Fruit fly (Drosophila melanogaster) whole organism, adult: ENCODE measurements around the gene Hip1.

ENCODE experiments used
- CG12768 ChIP-seq: fragments of 200-800 bp; sonication (Bioruptor generic); optimal IDR thresholded peaks from 2 replicates; lab custom pipeline; 2017; ENCODE audit warnings: missing biosample characterization, missing genetic modification characterization, mild to moderate bottlenecking, moderate library complexity, missing genetic modification reagents
- CG5204 ChIP-seq: fragments of 200-800 bp; sonication (Bioruptor generic); optimal IDR thresholded peaks from 2 replicates; lab custom pipeline; 2016; ENCODE audit warnings: missing biosample characterization, missing genetic modification characterization
- CG7045 ChIP-seq: fragments of 200-800 bp; sonication (Bioruptor generic); optimal IDR thresholded peaks from 2 replicates; lab custom pipeline; 2017; ENCODE audit warnings: missing biosample characterization, mild to moderate bottlenecking, missing genetic modification characterization
- CG7101 ChIP-seq: fragments of 200-800 bp; sonication (Bioruptor generic); optimal IDR thresholded peaks from 2 replicates; lab custom pipeline; 2018; ENCODE audit warnings: missing biosample characterization, mild to moderate bottlenecking, missing genetic modification characterization, moderate library complexity
- Clk ChIP-seq: fragments of 200-800 bp; sonication (Bioruptor generic); optimal IDR thresholded peaks from 2 replicates; lab custom pipeline; 2017; ENCODE audit warnings: missing biosample characterization, missing genetic modification characterization
- Crg-1 ChIP-seq: fragments of 200-800 bp; sonication (Bioruptor generic); optimal IDR thresholded peaks from 2 replicates; lab custom pipeline; 2016; ENCODE audit warnings: missing biosample characterization, missing genetic modification characterization
- Hr96 ChIP-seq: fragments of 200-800 bp; sonication (Bioruptor generic); optimal IDR thresholded peaks from 2 replicates; lab custom pipeline; 2016; ENCODE audit warnings: missing biosample characterization, missing genetic modification characterization
- Mnt ChIP-seq: fragments of 200-800 bp; sonication (Bioruptor generic); optimal IDR thresholded peaks from 2 replicates; lab custom pipeline; 2016; ENCODE audit warnings: missing biosample characterization, mild to moderate bottlenecking, missing genetic modification characterization
- bab1 ChIP-seq: fragments of 200-800 bp; sonication (Bioruptor generic); optimal IDR thresholded peaks from 3 replicates; lab custom pipeline; 2019; ENCODE audit warnings: missing biosample characterization, mild to moderate bottlenecking, missing genetic modification characterization, moderate library complexity
- cic ChIP-seq: fragments of 200-800 bp; sonication (Bioruptor generic); optimal IDR thresholded peaks from 2 replicates; lab custom pipeline; 2017; ENCODE audit warnings: missing biosample characterization, mild to moderate bottlenecking, missing genetic modification characterization, moderate library complexity
- cnc ChIP-seq, 2 experiments: fragments of >200 bp; optimal IDR thresholded peaks; 2 replicates each; lab custom pipeline; 2017
- kay ChIP-seq: fragments of 200-800 bp; sonication (Bioruptor generic); peaks from one replicate; lab custom pipeline; 2016; ENCODE audit warnings: missing biosample characterization, missing genetic modification characterization, borderline replicate concordance
- tj ChIP-seq: fragments of 200-800 bp; sonication (Bioruptor generic); optimal IDR thresholded peaks from 3 replicates; lab custom pipeline; 2017; ENCODE audit warnings: missing biosample characterization, mild to moderate bottlenecking, missing genetic modification characterization, moderate library complexity
- toe ChIP-seq: fragments of 200-800 bp; sonication (Bioruptor generic); optimal IDR thresholded peaks from 2 replicates; lab custom pipeline; 2016; ENCODE audit warnings: missing biosample characterization, missing genetic modification characterization

- no peak for TF ChIP-seq kay (GFP tag; lab: Kevin White, UChicago)
- TF ChIP-seq bab1, result no peak
- TF ChIP-seq CG5204 (GFP tag; lab: Kevin White, UChicago), result no peak
- no peak for TF ChIP-seq Clk (GFP tag; lab: Kevin White, UChicago)
- TF ChIP-seq CG12768 (GFP tag; lab: Kevin White, UChicago), result no peak
- TF ChIP-seq CG7101, result no peak
- no peak for TF ChIP-seq Crg-1 (GFP tag; lab: Kevin White, UChicago)
- TF ChIP-seq tj (GFP tag; lab: Kevin White, UChicago), result no peak
- TF ChIP-seq Hr96, result no peak
- TF ChIP-seq toe, result no peak
- no peak for TF ChIP-seq Mnt (GFP tag; lab: Kevin White, UChicago)
- no peak for TF ChIP-seq CG7045 (GFP tag; lab: Kevin White, UChicago)
- TF ChIP-seq cnc (optimal IDR thresholded peaks at IDR 0.05; lab: Kevin White, UChicago), result no peak
- no peak for TF ChIP-seq cic (GFP tag; lab: Kevin White, UChicago)
These were observed 40.6 kb downstream of the Hip1 start for dm6 chr3L:12732742-12733141.
